Fruit fly (Drosophila melanogaster) whole organism, embryonic: ENCODE measurements around the gene pnt.

Experiments
- ATbp ChIP-seq: fragments of 200-800 bp; sonication (Bioruptor generic); optimal IDR thresholded peaks from 2 replicates; lab custom pipeline; 2017; ENCODE audit warnings: missing biosample characterization, mild to moderate bottlenecking, missing genetic modification characterization, missing genetic modification reagents
- B-H1 ChIP-seq: fragments of 200-800 bp; sonication (Bioruptor generic); IDR thresholded peaks from 3 replicates; pipeline ENCODE4 v1.3.6; 2022; ENCODE audit warnings: missing biosample characterization, missing genetic modification characterization
- Bteb2 ChIP-seq: fragments of 200-800 bp; sonication (Bioruptor generic); optimal IDR thresholded peaks from 2 replicates; lab custom pipeline; 2016; ENCODE audit warnings: missing biosample characterization, missing genetic modification characterization
- CG10321 ChIP-seq: fragments of 200-800 bp; sonication (Bioruptor generic); IDR thresholded peaks from 2 replicates; pipeline ENCODE4 v1.3.6; 2022; ENCODE audit warnings: missing biosample characterization, missing genetic modification characterization
- CG11456 ChIP-seq: fragments of 200-800 bp; sonication (Bioruptor generic); IDR thresholded peaks from 3 replicates; pipeline ENCODE4 v1.3.6; 2022; ENCODE audit warnings: missing biosample characterization, missing genetic modification characterization
- CG12299 ChIP-seq: fragments of 200-800 bp; sonication (Bioruptor generic); optimal IDR thresholded peaks from 2 replicates; lab custom pipeline; 2018; ENCODE audit warnings: missing biosample characterization, mild to moderate bottlenecking, missing genetic modification characterization
- CG13424 ChIP-seq: fragments of 200-800 bp; sonication (Bioruptor generic); optimal IDR thresholded peaks from 2 replicates; lab custom pipeline; 2019; ENCODE audit warnings: missing biosample characterization, mild to moderate bottlenecking, missing genetic modification characterization, moderate library complexity
- CG15479 ChIP-seq: fragments of 200-800 bp; sonication (Bioruptor generic); optimal IDR thresholded peaks from 3 replicates; lab custom pipeline; 2019; ENCODE audit warnings: missing biosample characterization, mild to moderate bottlenecking, missing genetic modification characterization, moderate library complexity
- CG17912 ChIP-seq: fragments of 200-800 bp; sonication (Bioruptor generic); optimal IDR thresholded peaks from 2 replicates; lab custom pipeline; 2018; ENCODE audit warnings: missing biosample characterization, mild to moderate bottlenecking, missing genetic modification characterization
- CG2120 ChIP-seq: fragments of 200-800 bp; sonication (Bioruptor generic); optimal IDR thresholded peaks from 3 replicates; lab custom pipeline; 2016; ENCODE audit warnings: missing biosample characterization, missing genetic modification characterization
- CG30403 ChIP-seq: fragments of 200-800 bp; sonication (Bioruptor generic); optimal IDR thresholded peaks from 3 replicates; lab custom pipeline; 2016; ENCODE audit warnings: missing biosample characterization, missing genetic modification characterization
- CG31224 ChIP-seq: fragments of 200-800 bp; sonication (Bioruptor generic); IDR thresholded peaks from 2 replicates; pipeline ENCODE4 v1.3.6; 2022; ENCODE audit warnings: missing biosample characterization, missing genetic modification characterization
- CG32767 ChIP-seq: fragments of 200-800 bp; sonication (Bioruptor generic); IDR thresholded peaks from 2 replicates; pipeline ENCODE4 v1.3.6; 2022; ENCODE audit warnings: missing biosample characterization, missing genetic modification characterization
- CG33557 ChIP-seq: fragments of 200-800 bp; sonication (Bioruptor generic); optimal IDR thresholded peaks from 2 replicates; lab custom pipeline; 2019; ENCODE audit warnings: missing biosample characterization, mild to moderate bottlenecking, missing genetic modification characterization, moderate library complexity
- CG34376 ChIP-seq: fragments of 200-800 bp; sonication (Bioruptor generic); optimal IDR thresholded peaks from 2 replicates; lab custom pipeline; 2018; ENCODE audit warnings: missing biosample characterization, mild to moderate bottlenecking, missing genetic modification characterization
- CG3995 ChIP-seq: fragments of 200-800 bp; sonication (Bioruptor generic); optimal IDR thresholded peaks from 3 replicates; lab custom pipeline; 2016; ENCODE audit warnings: missing biosample characterization, missing genetic modification characterization
- CG4282 ChIP-seq: fragments of 200-800 bp; sonication (Bioruptor generic); optimal IDR thresholded peaks from 2 replicates; lab custom pipeline; 2016; ENCODE audit warnings: missing biosample characterization, missing genetic modification characterization
- CG6272 ChIP-seq: fragments of 200-800 bp; sonication (Bioruptor generic); IDR thresholded peaks from 2 replicates; pipeline ENCODE4 v1.3.6; 2022; ENCODE audit warnings: missing biosample characterization, missing genetic modification characterization
- CG7839 ChIP-seq: fragments of 200-800 bp; sonication (Bioruptor generic); optimal IDR thresholded peaks from 3 replicates; lab custom pipeline; 2018; ENCODE audit warnings: missing biosample characterization, mild to moderate bottlenecking, missing genetic modification characterization, moderate library complexity
- CG9609 ChIP-seq: fragments of 200-800 bp; sonication (Bioruptor generic); optimal IDR thresholded peaks from 3 replicates; lab custom pipeline; 2016; ENCODE audit warnings: missing biosample characterization, missing genetic modification characterization
- GATAe ChIP-seq: fragments of 200-800 bp; sonication (Bioruptor generic); conservative IDR thresholded peaks from 2 replicates; pipeline ENCODE4 v1.3.6; 2022; ENCODE audit warnings: missing biosample characterization, missing genetic modification characterization
- Hr78 ChIP-seq, 2 experiments: fragments of 200-800 bp in 1 of 2; fragments of >200 bp in 1 of 2; sonication (Bioruptor generic) in 1 of 2; optimal IDR thresholded peaks; 2 replicates each; lab custom pipeline; 2017 to 2019; ENCODE audit warnings: missing biosample characterization in 2 of 2, missing genetic modification characterization in 2 of 2, mild to moderate bottlenecking in 1 of 2, moderate library complexity in 1 of 2
- Lim3 ChIP-seq: fragments of 200-800 bp; sonication (Bioruptor generic); IDR thresholded peaks from 2 replicates; pipeline ENCODE4 v1.3.6; 2022; ENCODE audit warnings: missing biosample characterization, missing genetic modification characterization
- MBD-R2 ChIP-seq: fragments of 200-800 bp; sonication (Bioruptor generic); IDR thresholded peaks from 2 replicates; pipeline ENCODE4 v1.3.6; 2022; ENCODE audit warnings: missing biosample characterization, missing genetic modification characterization
- MESR4 ChIP-seq: fragments of 200-800 bp; sonication (Bioruptor generic); optimal IDR thresholded peaks from 2 replicates; lab custom pipeline; 2018; ENCODE audit warnings: missing biosample characterization, mild to moderate bottlenecking, missing genetic modification characterization, moderate library complexity
- Mes4 ChIP-seq: fragments of 200-800 bp; sonication (Bioruptor generic); optimal IDR thresholded peaks from 2 replicates; lab custom pipeline; 2016; ENCODE audit warnings: missing biosample characterization, missing genetic modification characterization
- Nf-YB ChIP-seq: fragments of 200-800 bp; sonication (Bioruptor generic); optimal IDR thresholded peaks from 3 replicates; lab custom pipeline; 2019; ENCODE audit warnings: missing biosample characterization, mild to moderate bottlenecking, missing genetic modification characterization, moderate library complexity
- TFAM ChIP-seq: fragments of 200-800 bp; sonication (Bioruptor generic); optimal IDR thresholded peaks from 2 replicates; lab custom pipeline; 2017; ENCODE audit warnings: missing biosample characterization, missing genetic modification characterization, inconsistent platforms
- abd-A ChIP-seq: fragments of 200-800 bp; sonication (Bioruptor generic); optimal IDR thresholded peaks from 3 replicates; lab custom pipeline; 2019; ENCODE audit warnings: missing biosample characterization, mild to moderate bottlenecking, missing genetic modification characterization, moderate library complexity
- az2 ChIP-seq: fragments of 200-800 bp; sonication (Bioruptor generic); optimal IDR thresholded peaks from 3 replicates; lab custom pipeline; 2016; ENCODE audit warnings: missing biosample characterization, missing genetic modification characterization
- dysf ChIP-seq: fragments of 200-800 bp; sonication (Bioruptor generic); IDR thresholded peaks from 3 replicates; pipeline ENCODE4 v1.3.6; 2022; ENCODE audit warnings: missing biosample characterization, missing genetic modification characterization
- emc ChIP-seq: fragments of 200-800 bp; sonication (Bioruptor generic); optimal IDR thresholded peaks from 2 replicates; lab custom pipeline; 2016; ENCODE audit warnings: missing biosample characterization, missing genetic modification characterization
- ftz-f1 ChIP-seq: fragments of 200-800 bp; sonication (Bioruptor generic); optimal IDR thresholded peaks from 2 replicates; lab custom pipeline; 2016; ENCODE audit warnings: missing biosample characterization, missing genetic modification characterization
- grau ChIP-seq: fragments of 200-800 bp; optimal IDR thresholded peaks from 3 replicates; lab custom pipeline; 2019; ENCODE audit warnings: missing biosample characterization, mild to moderate bottlenecking, missing genetic modification characterization, moderate library complexity
- ham ChIP-seq: fragments of 200-800 bp; sonication (Bioruptor generic); IDR thresholded peaks from 2 replicates; pipeline ENCODE4 v1.3.6; 2022; ENCODE audit warnings: missing biosample characterization, missing genetic modification characterization
- hb ChIP-seq: fragments of 200-800 bp; sonication (Bioruptor generic); IDR thresholded peaks from 3 replicates; pipeline ENCODE4 v1.3.6; 2022; ENCODE audit warnings: missing biosample characterization, missing genetic modification characterization; ENCODE audit not compliant: partially characterized antibody
- kni ChIP-seq: fragments of 200-800 bp; sonication (Bioruptor generic); optimal IDR thresholded peaks from 3 replicates; lab custom pipeline; 2017; ENCODE audit warnings: mild to moderate bottlenecking, missing biosample characterization, missing genetic modification reagents, missing genetic modification characterization
- maf-S ChIP-seq: fragments of 200-800 bp; sonication (Bioruptor generic); optimal IDR thresholded peaks from 2 replicates; lab custom pipeline; 2016; ENCODE audit warnings: missing biosample characterization, missing genetic modification characterization
- nau ChIP-seq: fragments of 200-800 bp; sonication (Bioruptor generic); optimal IDR thresholded peaks from 3 replicates; lab custom pipeline; 2017; ENCODE audit warnings: missing biosample characterization, mild to moderate bottlenecking, missing genetic modification characterization, missing genetic modification reagents
- onecut ChIP-seq: fragments of 200-800 bp; sonication (Bioruptor generic); IDR thresholded peaks from 2 replicates; pipeline ENCODE4 v1.3.6; 2022; ENCODE audit warnings: missing biosample characterization, missing genetic modification characterization
- pan ChIP-seq, 4 experiments: fragments of >200 bp in 3 of 4; fragments of 200-800 bp in 1 of 4; sonication (Bioruptor generic) in 1 of 4; optimal IDR thresholded peaks in 3 of 4; IDR thresholded peaks in 1 of 4; 2 replicates each; pipeline versions ENCODE4 v1.3.6 to Lab custom; 2017 to 2022; ENCODE audit warnings: missing biosample characterization in 2 of 4, missing genetic modification characterization in 2 of 4, mixed read lengths in 1 of 4
- phol ChIP-seq: fragments of 200-800 bp; sonication (Bioruptor generic); optimal IDR thresholded peaks from 3 replicates; lab custom pipeline; 2018; ENCODE audit warnings: missing biosample characterization, mild to moderate bottlenecking, missing genetic modification characterization, moderate library complexity
- sens-2 ChIP-seq: fragments of 200-800 bp; sonication (Bioruptor generic); IDR thresholded peaks from 2 replicates; pipeline ENCODE4 v1.3.6; 2022; ENCODE audit warnings: missing biosample characterization, missing genetic modification characterization
- sqz ChIP-seq: fragments of 200-800 bp; sonication (Bioruptor generic); optimal IDR thresholded peaks from 3 replicates; lab custom pipeline; 2018; ENCODE audit warnings: missing biosample characterization, mild to moderate bottlenecking, missing genetic modification characterization
- stwl ChIP-seq: fragments of 200-800 bp; sonication (Bioruptor generic); optimal IDR thresholded peaks from 3 replicates; lab custom pipeline; 2018; ENCODE audit warnings: missing biosample characterization, mild to moderate bottlenecking, missing genetic modification characterization, moderate library complexity
- vfl ChIP-seq: fragments of 200-800 bp; sonication (Bioruptor generic); optimal IDR thresholded peaks from 2 replicates; lab custom pipeline; 2016; ENCODE audit warnings: missing biosample characterization, missing genetic modification characterization
- z ChIP-seq: fragments of 200-800 bp; sonication (Bioruptor generic); IDR thresholded peaks from 3 replicates; pipeline ENCODE4 v1.3.6; 2022; ENCODE audit warnings: missing biosample characterization, missing genetic modification characterization

Gene pnt

DNA sequence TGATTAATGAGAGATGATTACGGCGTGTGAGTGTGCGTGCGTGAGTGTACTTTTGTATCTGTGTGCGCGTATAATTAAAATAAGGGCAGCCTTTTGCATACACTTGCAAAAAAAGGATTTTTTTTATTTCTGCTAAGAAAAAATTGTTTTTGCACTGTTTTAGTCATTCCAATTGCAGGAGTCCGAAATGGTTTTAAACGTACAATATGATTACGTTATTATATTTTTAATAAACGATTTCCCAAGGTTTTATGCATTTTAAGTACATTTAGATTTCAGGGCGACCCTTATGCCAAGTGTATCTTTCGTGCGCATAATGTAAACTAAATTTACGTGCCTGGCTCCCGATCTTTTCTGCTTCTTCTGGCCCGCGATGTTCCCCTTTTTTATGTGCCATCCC lies 11.1 kb downstream of the pnt start (continued):
- TF ChIP-seq pan (optimal IDR thresholded peaks at IDR 0.05; lab: Kevin White, UChicago): no peak
- TF ChIP-seq pan (GFP tag; optimal IDR thresholded peaks at IDR 0.05 in 1 of 2, IDR thresholded peaks at IDR 0.05 in 1 of 2): peak in 1 of 2 experiments; percentile 55
- TF ChIP-seq emc (GFP tag; lab: Kevin White, UChicago): no peak
- no peak for TF ChIP-seq Mes4 (GFP tag; lab: Kevin White, UChicago)
- TF ChIP-seq z (GFP tag; lab: Robert Waterston, UW): no peak
- no peak for TF ChIP-seq Lim3 (GFP tag; lab: Robert Waterston, UW)
- no peak for TF ChIP-seq CG34376 (GFP tag; lab: Kevin White, UChicago)
- TF ChIP-seq onecut (GFP tag; lab: Robert Waterston, UW): no peak
- no peak for TF ChIP-seq stwl
- TF ChIP-seq Bteb2 (GFP tag; lab: Kevin White, UChicago): peak; percentile 36
- peak; percentile 45; the same call in 1 of the 2 replicates for TF ChIP-seq MBD-R2
- TF ChIP-seq CG33557: no peak
- no peak for TF ChIP-seq vfl (GFP tag; lab: Kevin White, UChicago)
- TF ChIP-seq CG13424 (tag; lab: Kevin White, UChicago): peak; percentile 31
- no peak for TF ChIP-seq Hr78 (GFP tag; optimal IDR thresholded peaks at IDR 0.05; lab: Kevin White, UChicago)
- TF ChIP-seq sqz (GFP tag; lab: Kevin White, UChicago): no peak
- no peak for TF ChIP-seq CG6272
- no peak for TF ChIP-seq MESR4
- no peak for TF ChIP-seq kni
- TF ChIP-seq ATbp: no peak
- peak; percentile 80 for TF ChIP-seq CG2120 (GFP tag; lab: Kevin White, UChicago)
- TF ChIP-seq CG11456 (GFP tag; lab: Robert Waterston, UW): 0 out of 3 replicates have a peak, but pooled peaks have one; percentile 58
- TF ChIP-seq CG7839 (tag; lab: Kevin White, UChicago): peak; percentile 64
- TF ChIP-seq CG31224 (GFP tag; lab: Robert Waterston, UW): 0 out of 2 replicates have a peak, but pooled peaks have one; percentile 43
- TF ChIP-seq ftz-f1 (GFP tag; lab: Kevin White, UChicago): no peak
- TF ChIP-seq Nf-YB (GFP tag; lab: Kevin White, UChicago): no peak
- peak; percentile 6 for TF ChIP-seq az2 (GFP tag; lab: Kevin White, UChicago)
- no peak for TF ChIP-seq sens-2
- no peak for TF ChIP-seq nau
- no peak for TF ChIP-seq CG17912 (GFP tag; lab: Kevin White, UChicago)
- TF ChIP-seq CG10321 (GFP tag; lab: Robert Waterston, UW): no peak
- no peak for TF ChIP-seq ham (GFP tag; lab: Robert Waterston, UW)
- TF ChIP-seq CG4282 (GFP tag; lab: Kevin White, UChicago): no peak
- TF ChIP-seq CG3995 (GFP tag; lab: Kevin White, UChicago): peak; percentile 2
- TF ChIP-seq maf-S: no peak
- TF ChIP-seq TFAM (GFP tag; lab: Kevin White, UChicago): no peak
- peak; percentile 45 for TF ChIP-seq phol
- TF ChIP-seq abd-A (tag; lab: Kevin White, UChicago): no peak
- TF ChIP-seq CG15479: no peak
- TF ChIP-seq CG12299 (tag; lab: Kevin White, UChicago): no peak
- TF ChIP-seq CG32767 (GFP tag; lab: Robert Waterston, UW): peak; percentile 24; the same call in 1 of the 2 replicates
- TF ChIP-seq CG30403 (GFP tag; lab: Kevin White, UChicago): peak; percentile 34
- TF ChIP-seq B-H1 (GFP tag; lab: Robert Waterston, UW): no peak
- TF ChIP-seq CG9609 (GFP tag; lab: Kevin White, UChicago): no peak
- TF ChIP-seq hb (GFP tag; lab: Robert Waterston, UW): no peak
- TF ChIP-seq grau (tag; lab: Kevin White, UChicago): peak; percentile 60
- peak; percentile 58; the same call in 2 of the 3 replicates for TF ChIP-seq dysf
- TF ChIP-seq GATAe (GFP tag; lab: Robert Waterston, UW): no peak
- TF ChIP-seq, all 482 proteins: peak for 162
